Worm (Caenorhabditis elegans) whole organism, L1 larva: Measurements from ENCODE around the gene Y37E11AM.4.

Source experiments
- alr-1 ChIP-seq: fragments of 200-800 bp; sonication (Bioruptor generic); optimal IDR thresholded peaks from 2 replicates; lab custom pipeline; 2018; ENCODE audit warnings: borderline replicate concordance, mild to moderate bottlenecking, missing genetic modification characterization, missing compliant biosample characterization
- ceh-88 ChIP-seq: fragments of 200-800 bp; sonication (Bioruptor generic); IDR thresholded peaks from 2 replicates; pipeline ENCODE4 v1.3.6; 2022; ENCODE audit warnings: missing genetic modification characterization, missing compliant biosample characterization
- egl-27 ChIP-seq, 2 experiments: fragments of 150-350 bp in 1 of 2; sonication (generic microtip); optimal IDR thresholded peaks; 3 replicates each; lab custom pipeline; 2017 to 2018; ENCODE audit warnings: missing biosample characterization in 2 of 2, missing genetic modification characterization in 2 of 2, missing genetic modification reagents in 2 of 2
- fkh-4 ChIP-seq: sonication (generic microtip); optimal IDR thresholded peaks from 2 replicates; lab custom pipeline; 2016; ENCODE audit warnings: missing compliant biosample characterization, missing genetic modification characterization, borderline replicate concordance
- nhr-76 ChIP-seq: sonication (generic microtip); optimal IDR thresholded peaks from 2 replicates; lab custom pipeline; 2017; ENCODE audit warnings: missing biosample characterization, missing genetic modification characterization
- nhr-84 ChIP-seq: sonication (generic microtip); optimal IDR thresholded peaks from 2 replicates; lab custom pipeline; 2017; ENCODE audit warnings: missing biosample characterization, missing genetic modification characterization
- pqm-1 ChIP-seq: sonication (generic microtip); optimal IDR thresholded peaks from 3 replicates; lab custom pipeline; 2017; ENCODE audit warnings: missing biosample characterization, missing genetic modification characterization
- snpc-4 ChIP-seq: fragments of 150-350 bp; optimal IDR thresholded peaks from 2 replicates; lab custom pipeline; 2014; ENCODE audit warnings: missing biosample characterization, missing genetic modification characterization
- zag-1 ChIP-seq: fragments of 150-350 bp; optimal IDR thresholded peaks from 2 replicates; lab custom pipeline; 2014; ENCODE audit warnings: missing biosample characterization, missing genetic modification characterization

DNA sequence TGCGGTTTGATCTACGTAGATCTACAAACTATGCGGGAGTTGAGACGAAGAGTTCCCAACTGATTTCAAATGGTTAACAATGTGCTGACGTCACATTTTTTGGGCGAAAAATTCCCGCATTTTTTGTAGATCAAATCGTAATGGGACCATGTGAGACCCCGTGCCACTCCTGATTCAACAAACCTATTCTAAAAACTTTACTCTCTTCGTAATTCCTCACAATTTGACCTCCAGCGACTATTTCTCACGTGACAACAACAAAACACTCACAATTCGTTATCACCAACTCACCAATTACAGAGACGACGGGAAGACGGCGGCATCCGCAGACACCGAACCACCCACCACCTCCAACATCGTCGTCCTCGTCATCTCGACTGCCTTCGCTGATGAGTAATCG, 21.2 kb upstream of the Y37E11AM.4 start, which contains the start of gene siah-1:
- TF ChIP-seq nhr-76 (tag; lab: Kevin White, UChicago) = no peak
- no peak for TF ChIP-seq fkh-4 (tag; lab: Kevin White, UChicago)
- no peak for TF ChIP-seq alr-1 (tag; lab: Kevin White, UChicago)
- no peak for TF ChIP-seq pqm-1
- no peak for TF ChIP-seq egl-27 (tag; optimal IDR thresholded peaks at IDR 0.05; lab: Kevin White, UChicago)
- no peak for TF ChIP-seq ceh-88 (GFP tag; lab: Robert Waterston, UW)
- TF ChIP-seq zag-1 (tag; lab: Kevin White, UChicago) = no peak
- TF ChIP-seq snpc-4 (tag; lab: Kevin White, UChicago) = no peak
- no peak for TF ChIP-seq nhr-84 (tag; lab: Kevin White, UChicago)
